Worm (Caenorhabditis elegans): Measurements from ENCODE around the gene lelo-4.

DNA sequence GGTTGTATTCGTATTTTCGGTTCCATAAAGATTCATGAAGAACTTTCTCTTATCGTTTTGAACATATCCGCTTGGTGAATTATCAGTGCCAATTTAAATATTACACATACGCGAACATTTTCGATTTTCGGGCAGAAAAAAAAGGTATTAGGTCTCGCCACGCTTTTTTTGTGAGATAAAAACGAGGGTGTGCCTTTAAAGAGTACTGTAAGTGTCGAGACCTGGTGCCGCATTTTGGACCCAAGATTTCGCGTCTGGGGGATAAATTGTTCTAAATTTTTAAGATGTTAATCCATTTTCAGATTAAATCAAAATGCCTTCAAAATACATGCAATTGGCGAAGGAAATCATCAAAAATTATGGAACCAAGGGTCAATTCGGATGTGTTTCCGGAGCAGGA lies 20.8 kb upstream of the lelo-4 start, which contains the start of gene C25H3.3:
- TF ChIP-seq mdl-1 (tag; optimal IDR thresholded peaks at IDR 0.05) (no peak), aly-2 (tag; optimal IDR thresholded peaks at IDR 0.05) (no peak), ZK546.5 (tag; optimal IDR thresholded peaks at IDR 0.05) (no peak), nhr-10 (tag; optimal IDR thresholded peaks at IDR 0.05) (no peak), daf-16 (GFP tag; optimal IDR thresholded peaks at IDR 0.05) (no peak), daf-16 (tag; optimal IDR thresholded peaks at IDR 0.05) (no peak), unc-39 (tag; optimal IDR thresholded peaks at IDR 0.05) (no peak), dmd-9 (GFP tag; IDR thresholded peaks at IDR 0.05) (no peak)
